Fruit fly (Drosophila melanogaster) whole organism, embryonic: ENCODE data around the gene CG33702.

ENCODE experiments used
- Abd-B ChIP-seq: fragments of 200-800 bp; sonication (Bioruptor generic); optimal IDR thresholded peaks from 2 replicates; lab custom pipeline; 2018; ENCODE audit warnings: missing biosample characterization, mild to moderate bottlenecking, missing genetic modification characterization, moderate library complexity
- CG10209 ChIP-seq: fragments of 200-800 bp; sonication (Bioruptor generic); optimal IDR thresholded peaks from 3 replicates; lab custom pipeline; 2017; ENCODE audit warnings: missing biosample characterization, mild to moderate bottlenecking, missing genetic modification characterization, missing genetic modification reagents
- CG10654 ChIP-seq: fragments of 200-800 bp; sonication (Bioruptor generic); optimal IDR thresholded peaks from 2 replicates; lab custom pipeline; 2016; ENCODE audit warnings: missing biosample characterization, missing genetic modification characterization
- CG11398 ChIP-seq: fragments of 200-800 bp; sonication (Bioruptor generic); optimal IDR thresholded peaks from 2 replicates; lab custom pipeline; 2016; ENCODE audit warnings: missing biosample characterization, missing genetic modification characterization
- CG11723 ChIP-seq: fragments of 200-800 bp; sonication (Bioruptor generic); optimal IDR thresholded peaks from 2 replicates; lab custom pipeline; 2017; ENCODE audit warnings: missing biosample characterization, mild to moderate bottlenecking, missing genetic modification characterization
- CG12104 ChIP-seq: fragments of 200-800 bp; sonication (Bioruptor generic); optimal IDR thresholded peaks from 3 replicates; lab custom pipeline; 2016; ENCODE audit warnings: missing biosample characterization, missing genetic modification characterization
- CG12155 ChIP-seq: fragments of 200-800 bp; sonication (Bioruptor generic); optimal IDR thresholded peaks from 3 replicates; lab custom pipeline; 2016; ENCODE audit warnings: missing biosample characterization, missing genetic modification characterization
- CG15011 ChIP-seq: fragments of 200-800 bp; sonication (Bioruptor generic); optimal IDR thresholded peaks from 3 replicates; lab custom pipeline; 2018; ENCODE audit warnings: missing biosample characterization, mild to moderate bottlenecking, missing genetic modification characterization
- CG1647 ChIP-seq: fragments of 200-800 bp; sonication (Bioruptor generic); optimal IDR thresholded peaks from 3 replicates; lab custom pipeline; 2016; ENCODE audit warnings: missing biosample characterization, missing genetic modification characterization
- CG17829 ChIP-seq: fragments of 200-800 bp; optimal IDR thresholded peaks from 2 replicates; lab custom pipeline; 2019; ENCODE audit warnings: missing biosample characterization, mild to moderate bottlenecking, missing genetic modification characterization, moderate library complexity
- CG18619 ChIP-seq: fragments of 200-800 bp; sonication (Bioruptor generic); optimal IDR thresholded peaks from 3 replicates; lab custom pipeline; 2017; ENCODE audit warnings: missing biosample characterization, mild to moderate bottlenecking, missing genetic modification characterization
- CG2199 ChIP-seq: fragments of 200-800 bp; sonication (Bioruptor generic); IDR thresholded peaks from 3 replicates; pipeline ENCODE4 v1.3.6; 2022; ENCODE audit warnings: missing biosample characterization, missing genetic modification characterization
- CG3065 ChIP-seq: fragments of 200-800 bp; sonication (Bioruptor generic); optimal IDR thresholded peaks from 2 replicates; lab custom pipeline; 2016; ENCODE audit warnings: missing biosample characterization, missing genetic modification characterization
- CG31365 ChIP-seq: fragments of 200-800 bp; sonication (Bioruptor generic); optimal IDR thresholded peaks from 2 replicates; lab custom pipeline; 2018; ENCODE audit warnings: missing biosample characterization, mild to moderate bottlenecking, missing genetic modification characterization
- CG34376 ChIP-seq: fragments of 200-800 bp; sonication (Bioruptor generic); optimal IDR thresholded peaks from 2 replicates; lab custom pipeline; 2018; ENCODE audit warnings: missing biosample characterization, mild to moderate bottlenecking, missing genetic modification characterization
- CG34422 ChIP-seq: fragments of 200-800 bp; sonication (Bioruptor generic); IDR thresholded peaks from 3 replicates; pipeline ENCODE4 v1.3.6; 2022; ENCODE audit warnings: missing biosample characterization, missing genetic modification characterization
- CG4328 ChIP-seq: fragments of 200-800 bp; sonication (Bioruptor generic); optimal IDR thresholded peaks from 3 replicates; lab custom pipeline; 2017; ENCODE audit warnings: missing biosample characterization, missing genetic modification reagents, missing genetic modification characterization
- CG4854 ChIP-seq: fragments of 200-800 bp; sonication (Bioruptor generic); optimal IDR thresholded peaks from 2 replicates; lab custom pipeline; 2016; ENCODE audit warnings: missing biosample characterization, missing genetic modification characterization, inconsistent platforms
- CG5180 ChIP-seq: fragments of 200-800 bp; sonication (Bioruptor generic); optimal IDR thresholded peaks from 3 replicates; lab custom pipeline; 2017; ENCODE audit warnings: missing biosample characterization, missing genetic modification characterization, mild to moderate bottlenecking, moderate library complexity, missing genetic modification reagents
- CG6254 ChIP-seq: fragments of 200-800 bp; sonication (Bioruptor generic); optimal IDR thresholded peaks from 3 replicates; lab custom pipeline; 2017; ENCODE audit warnings: mild to moderate bottlenecking, missing biosample characterization, missing genetic modification reagents, missing genetic modification characterization
- CG8290 ChIP-seq, 3 experiments: fragments of 200-800 bp; sonication (Bioruptor generic); optimal IDR thresholded peaks; 2 replicates each; lab custom pipeline; 2016 to 2019; ENCODE audit warnings: missing biosample characterization in 3 of 3, missing genetic modification characterization in 3 of 3, mild to moderate bottlenecking in 2 of 3, moderate library complexity in 1 of 3
- CTCF ChIP-seq: fragments of 200-800 bp; sonication (Bioruptor generic); optimal IDR thresholded peaks from 2 replicates; lab custom pipeline; 2017; ENCODE audit warnings: missing biosample characterization, mild to moderate bottlenecking, missing genetic modification characterization, moderate library complexity
- Dip3 ChIP-seq: fragments of 200-800 bp; sonication (Bioruptor generic); optimal IDR thresholded peaks from 3 replicates; lab custom pipeline; 2016; ENCODE audit warnings: missing biosample characterization, missing genetic modification characterization
- Eip74EF ChIP-seq, 2 experiments: fragments of 200-800 bp in 1 of 2; fragments of >200 bp in 1 of 2; sonication (Bioruptor generic) in 1 of 2; optimal IDR thresholded peaks; 2 replicates each; lab custom pipeline; 2017 to 2019; ENCODE audit warnings: missing biosample characterization in 2 of 2, missing genetic modification characterization in 2 of 2, mild to moderate bottlenecking in 1 of 2, moderate library complexity in 1 of 2
- Ets97D ChIP-seq: fragments of 200-800 bp; sonication (Bioruptor generic); optimal IDR thresholded peaks from 3 replicates; lab custom pipeline; 2016; ENCODE audit warnings: missing biosample characterization, missing genetic modification characterization
- Jarid2 ChIP-seq: fragments of 200-800 bp; sonication (Bioruptor generic); optimal IDR thresholded peaks from 3 replicates; lab custom pipeline; 2017; ENCODE audit warnings: mild to moderate bottlenecking, missing biosample characterization, missing genetic modification reagents, missing genetic modification characterization
- Sin3A ChIP-seq: fragments of >200 bp; optimal IDR thresholded peaks from 2 replicates; lab custom pipeline; 2018
- Sry-δ ChIP-seq: fragments of 200-800 bp; sonication (Bioruptor generic); optimal IDR thresholded peaks from 2 replicates; lab custom pipeline; 2016; ENCODE audit warnings: missing biosample characterization, missing genetic modification characterization
- Ssrp ChIP-seq: fragments of 200-800 bp; sonication (Bioruptor generic); optimal IDR thresholded peaks from 2 replicates; lab custom pipeline; 2018; ENCODE audit warnings: missing biosample characterization, mild to moderate bottlenecking, missing genetic modification characterization, moderate library complexity
- Stat92E ChIP-seq, 3 experiments: fragments of >200 bp in 2 of 3; fragments of 200-800 bp in 1 of 3; sonication (Bioruptor generic) in 1 of 3; optimal IDR thresholded peaks; 2 replicates each; lab custom pipeline; 2017 to 2019; ENCODE audit warnings: missing biosample characterization in 3 of 3, missing genetic modification characterization in 3 of 3, mild to moderate bottlenecking in 1 of 3, moderate library complexity in 1 of 3
- Vsx1 ChIP-seq: fragments of 200-800 bp; sonication (Bioruptor generic); optimal IDR thresholded peaks from 2 replicates; lab custom pipeline; 2017; ENCODE audit warnings: missing biosample characterization, mild to moderate bottlenecking, missing genetic modification characterization, missing genetic modification reagents
- ab ChIP-seq: fragments of 200-800 bp; sonication (Bioruptor generic); optimal IDR thresholded peaks from 2 replicates; lab custom pipeline; 2016; ENCODE audit warnings: missing biosample characterization, missing genetic modification characterization
- dati ChIP-seq: fragments of 200-800 bp; sonication (Bioruptor generic); IDR thresholded peaks from 2 replicates; pipeline ENCODE4 v1.3.6; 2022; ENCODE audit warnings: missing biosample characterization, missing genetic modification characterization
- dm ChIP-seq: fragments of 200-800 bp; sonication (Bioruptor generic); optimal IDR thresholded peaks from 3 replicates; lab custom pipeline; 2016; ENCODE audit warnings: missing biosample characterization, missing genetic modification characterization
- dpn ChIP-seq, 2 experiments: fragments of 200-800 bp; sonication (Bioruptor generic); optimal IDR thresholded peaks; 3 replicates each; lab custom pipeline; 2016; ENCODE audit warnings: missing biosample characterization in 2 of 2, missing genetic modification characterization in 2 of 2
- gcm ChIP-seq: fragments of 200-800 bp; sonication (Bioruptor generic); optimal IDR thresholded peaks from 2 replicates; lab custom pipeline; 2019; ENCODE audit warnings: missing biosample characterization, mild to moderate bottlenecking, missing genetic modification characterization, moderate library complexity
- gfzf ChIP-seq: fragments of 200-800 bp; sonication (Bioruptor generic); optimal IDR thresholded peaks from 2 replicates; lab custom pipeline; 2016; ENCODE audit warnings: missing biosample characterization, mild to moderate bottlenecking, missing genetic modification characterization, moderate library complexity
- h ChIP-seq: fragments of >200 bp; optimal IDR thresholded peaks from 2 replicates; lab custom pipeline; 2017
- lab ChIP-seq: fragments of 200-800 bp; sonication (Bioruptor generic); optimal IDR thresholded peaks from 3 replicates; lab custom pipeline; 2017; ENCODE audit warnings: missing biosample characterization, missing genetic modification characterization, mild to moderate bottlenecking, moderate library complexity, missing genetic modification reagents
- nau ChIP-seq: fragments of 200-800 bp; sonication (Bioruptor generic); optimal IDR thresholded peaks from 3 replicates; lab custom pipeline; 2017; ENCODE audit warnings: missing biosample characterization, mild to moderate bottlenecking, missing genetic modification characterization, missing genetic modification reagents
- nerfin-2 ChIP-seq: fragments of 200-800 bp; sonication (Bioruptor generic); IDR thresholded peaks from 2 replicates; pipeline ENCODE4 v1.3.6; 2022; ENCODE audit warnings: missing biosample characterization, missing genetic modification characterization; ENCODE audit not compliant: partially characterized antibody
- onecut ChIP-seq: fragments of 200-800 bp; sonication (Bioruptor generic); IDR thresholded peaks from 2 replicates; pipeline ENCODE4 v1.3.6; 2022; ENCODE audit warnings: missing biosample characterization, missing genetic modification characterization
- otp ChIP-seq: fragments of 200-800 bp; sonication (Bioruptor generic); IDR thresholded peaks from 3 replicates; pipeline ENCODE4, ENCODE4 v1.3.6; 2022; ENCODE audit warnings: missing biosample characterization, missing genetic modification characterization
- pfk ChIP-seq: fragments of 200-800 bp; sonication (Bioruptor generic); optimal IDR thresholded peaks from 2 replicates; lab custom pipeline; 2018; ENCODE audit warnings: missing biosample characterization, mild to moderate bottlenecking, missing genetic modification characterization, moderate library complexity
- pum ChIP-seq: fragments of 200-800 bp; sonication (Bioruptor generic); optimal IDR thresholded peaks from 2 replicates; lab custom pipeline; 2016; ENCODE audit warnings: missing biosample characterization, missing genetic modification characterization
- ranshi ChIP-seq: fragments of 200-800 bp; sonication (Bioruptor generic); IDR thresholded peaks from 2 replicates; pipeline ENCODE4 v1.3.6; 2022; ENCODE audit warnings: missing biosample characterization, missing genetic modification characterization
- rib ChIP-seq: fragments of 200-800 bp; sonication (Bioruptor generic); IDR thresholded peaks from 2 replicates; pipeline ENCODE4 v1.3.6; 2022; ENCODE audit warnings: missing biosample characterization, missing genetic modification characterization
- sd ChIP-seq: fragments of 200-800 bp; sonication (Bioruptor generic); optimal IDR thresholded peaks from 3 replicates; lab custom pipeline; 2018; ENCODE audit warnings: missing biosample characterization, mild to moderate bottlenecking, missing genetic modification characterization, moderate library complexity
- trem ChIP-seq: fragments of 200-800 bp; optimal IDR thresholded peaks from 3 replicates; lab custom pipeline; 2019; ENCODE audit warnings: missing biosample characterization, mild to moderate bottlenecking, missing genetic modification characterization, moderate library complexity
- trh ChIP-seq: fragments of 200-800 bp; sonication (Bioruptor generic); optimal IDR thresholded peaks from 2 replicates; lab custom pipeline; 2016; ENCODE audit warnings: missing biosample characterization, missing genetic modification characterization
- zf30C ChIP-seq: fragments of 200-800 bp; sonication (Bioruptor generic); optimal IDR thresholded peaks from 3 replicates; lab custom pipeline; 2018; ENCODE audit warnings: missing biosample characterization, mild to moderate bottlenecking, missing genetic modification characterization
- zfh2 ChIP-seq: fragments of 200-800 bp; sonication (Bioruptor generic); optimal IDR thresholded peaks from 2 replicates; lab custom pipeline; 2016; ENCODE audit warnings: missing biosample characterization, missing genetic modification characterization

CG33702 gene

dm6 chr3L:9466595-9466994 is 46.6 kb downstream of the CG33702 start (continued):
- no peak for TF ChIP-seq dati (GFP tag; lab: Robert Waterston, UW)
- no peak for TF ChIP-seq zfh2 (GFP tag; lab: Kevin White, UChicago)
- TF ChIP-seq CG10209 (GFP tag; lab: Kevin White, UChicago): peak; percentile 57
- TF ChIP-seq Ets97D (GFP tag; lab: Kevin White, UChicago): no peak
- TF ChIP-seq CG2199 (GFP tag; lab: Robert Waterston, UW): no peak
- TF ChIP-seq pfk: no peak
- TF ChIP-seq Sin3A: no peak
- TF ChIP-seq h (lab: Kevin White, UChicago): no peak
- TF ChIP-seq Jarid2 (GFP tag; lab: Kevin White, UChicago): no peak
- peak; percentile 12 for TF ChIP-seq CG5180 (GFP tag; lab: Kevin White, UChicago)
- no peak for TF ChIP-seq CG8290 (GFP tag; optimal IDR thresholded peaks at IDR 0.05; lab: Kevin White, UChicago)
- no peak for TF ChIP-seq CG8290 (tag; optimal IDR thresholded peaks at IDR 0.05; lab: Kevin White, UChicago)
- peak; percentile 52 for TF ChIP-seq lab (GFP tag; lab: Kevin White, UChicago)
- TF ChIP-seq CG18619 (GFP tag; lab: Kevin White, UChicago): peak; percentile 26
- TF ChIP-seq CG4328 (GFP tag; lab: Kevin White, UChicago): no peak
- no peak for TF ChIP-seq nerfin-2 (GFP tag; lab: Robert Waterston, UW)
- TF ChIP-seq ab (GFP tag; lab: Kevin White, UChicago): no peak
- TF ChIP-seq CG1647 (GFP tag; lab: Kevin White, UChicago): no peak
- TF ChIP-seq CG17829: no peak
- TF ChIP-seq CG12104 (GFP tag; lab: Kevin White, UChicago): no peak
- no peak for TF ChIP-seq CG6254
- TF ChIP-seq CG34422 (GFP tag; lab: Robert Waterston, UW): no peak
- no peak for TF ChIP-seq gcm
- TF ChIP-seq CG11723 (GFP tag; lab: Kevin White, UChicago): no peak
- no peak for TF ChIP-seq CG15011 (GFP tag; lab: Kevin White, UChicago)
- TF ChIP-seq dpn (GFP tag; optimal IDR thresholded peaks at IDR 0.05; lab: Kevin White, UChicago): no peak
- no peak for TF ChIP-seq trh
- no peak for TF ChIP-seq CTCF (GFP tag; lab: Kevin White, UChicago)
- TF ChIP-seq trem (tag; lab: Kevin White, UChicago): no peak
- no peak for TF ChIP-seq ranshi (GFP tag; lab: Robert Waterston, UW)
- no peak for TF ChIP-seq CG11398 (GFP tag; lab: Kevin White, UChicago)
- TF ChIP-seq nau: no peak
- TF ChIP-seq pum (GFP tag; lab: Kevin White, UChicago): no peak
- TF ChIP-seq Ssrp (tag; lab: Kevin White, UChicago): peak; percentile 17
- TF ChIP-seq Stat92E (GFP tag; optimal IDR thresholded peaks at IDR 0.05; lab: Kevin White, UChicago): no peak
- TF ChIP-seq CG31365 (tag; lab: Kevin White, UChicago): no peak
- no peak for TF ChIP-seq sd
- TF ChIP-seq Abd-B (GFP tag; lab: Kevin White, UChicago): no peak
- no peak for TF ChIP-seq onecut
- no peak for TF ChIP-seq CG12155 (GFP tag; lab: Kevin White, UChicago)
- TF ChIP-seq CG34376 (GFP tag; lab: Kevin White, UChicago): peak; percentile 37
- TF ChIP-seq rib (GFP tag; lab: Robert Waterston, UW): no peak
- no peak for TF ChIP-seq CG3065 (GFP tag; lab: Kevin White, UChicago)
- TF ChIP-seq zf30C (GFP tag; lab: Kevin White, UChicago): no peak
- TF ChIP-seq Eip74EF (GFP tag; optimal IDR thresholded peaks at IDR 0.05; lab: Kevin White, UChicago): peak in 1 of 2 experiments; percentile 14
- TF ChIP-seq gfzf (GFP tag; lab: Kevin White, UChicago): no peak
- TF ChIP-seq CG10654: no peak
- no peak for TF ChIP-seq Vsx1 (GFP tag; lab: Kevin White, UChicago)
- TF ChIP-seq Sry-δ: no peak
- no peak for TF ChIP-seq Dip3 (GFP tag; lab: Kevin White, UChicago)
- TF ChIP-seq CG4854: no peak
- no peak for TF ChIP-seq otp (GFP tag; lab: Robert Waterston, UW)
- TF ChIP-seq dm (GFP tag; lab: Kevin White, UChicago): no peak
